Fruit fly (Drosophila melanogaster) whole organism, pupa: ENCODE results near the gene Rpt5.

Source experiments
- CG10348 ChIP-seq: fragments of 200-800 bp; sonication (Bioruptor generic); IDR thresholded peaks from 2 replicates; pipeline ENCODE4 v1.3.6; 2022; ENCODE audit warnings: missing biosample characterization, missing genetic modification characterization
- CG12605 ChIP-seq: fragments of 200-800 bp; sonication (Bioruptor generic); IDR thresholded peaks from 2 replicates; pipeline ENCODE4 v1.3.6; 2022; ENCODE audit warnings: missing biosample characterization, missing genetic modification characterization
- CG13204 ChIP-seq: fragments of 200-800 bp; sonication (Bioruptor generic); optimal IDR thresholded peaks from 2 replicates; lab custom pipeline; 2018; ENCODE audit warnings: missing biosample characterization, mild to moderate bottlenecking, missing genetic modification characterization, moderate library complexity
- CG14655 ChIP-seq: fragments of 200-800 bp; sonication (Bioruptor generic); optimal IDR thresholded peaks from 3 replicates; lab custom pipeline; 2017; ENCODE audit warnings: mild to moderate bottlenecking, missing biosample characterization, missing genetic modification reagents, missing genetic modification characterization
- CG15710 ChIP-seq: fragments of 200-800 bp; sonication (Bioruptor generic); optimal IDR thresholded peaks from 2 replicates; lab custom pipeline; 2018; ENCODE audit warnings: missing biosample characterization, mild to moderate bottlenecking, missing genetic modification characterization, moderate library complexity
- CG17806 ChIP-seq: fragments of 200-800 bp; sonication (Bioruptor generic); optimal IDR thresholded peaks from 2 replicates; lab custom pipeline; 2018; ENCODE audit warnings: missing biosample characterization, mild to moderate bottlenecking, missing genetic modification characterization, moderate library complexity
- CG32121 ChIP-seq: fragments of 200-800 bp; sonication (Bioruptor generic); IDR thresholded peaks from 2 replicates; pipeline ENCODE4 v1.3.6; 2022; ENCODE audit warnings: missing biosample characterization, missing genetic modification characterization
- CG34367 ChIP-seq: fragments of 200-800 bp; sonication (Bioruptor generic); optimal IDR thresholded peaks from 2 replicates; lab custom pipeline; 2018; ENCODE audit warnings: missing biosample characterization, mild to moderate bottlenecking, missing genetic modification characterization
- CG4496 ChIP-seq: fragments of 200-800 bp; sonication (Bioruptor generic); IDR thresholded peaks from 3 replicates; pipeline ENCODE4 v1.3.6; 2022; ENCODE audit warnings: missing biosample characterization, missing genetic modification characterization
- CG8159 ChIP-seq: fragments of 200-800 bp; sonication (Bioruptor generic); optimal IDR thresholded peaks from 3 replicates; lab custom pipeline; 2018; ENCODE audit warnings: missing biosample characterization, mild to moderate bottlenecking, missing genetic modification characterization, moderate library complexity
- CG8301 ChIP-seq: fragments of 200-800 bp; sonication (Bioruptor generic); optimal IDR thresholded peaks from 2 replicates; lab custom pipeline; 2018; ENCODE audit warnings: missing biosample characterization, mild to moderate bottlenecking, missing genetic modification characterization
- CG9948 ChIP-seq: fragments of 200-800 bp; sonication (Bioruptor generic); optimal IDR thresholded peaks from 2 replicates; lab custom pipeline; 2018; ENCODE audit warnings: missing biosample characterization, mild to moderate bottlenecking, missing genetic modification characterization, moderate library complexity
- D1 ChIP-seq: fragments of 200-800 bp; sonication (Bioruptor generic); optimal IDR thresholded peaks from 2 replicates; lab custom pipeline; 2018; ENCODE audit warnings: missing biosample characterization, mild to moderate bottlenecking, missing genetic modification characterization, moderate library complexity
- EcR ChIP-seq: fragments of 200-800 bp; sonication (Bioruptor generic); optimal IDR thresholded peaks from 3 replicates; lab custom pipeline; 2019; ENCODE audit warnings: missing biosample characterization, missing genetic modification characterization, mild to moderate bottlenecking, moderate library complexity, missing genetic modification reagents
- Ets98B ChIP-seq: fragments of 200-800 bp; sonication (Bioruptor generic); IDR thresholded peaks from 2 replicates; pipeline ENCODE4 v1.3.6; 2022; ENCODE audit warnings: missing biosample characterization, missing genetic modification characterization
- Pif1A ChIP-seq: fragments of 200-800 bp; sonication (Bioruptor generic); optimal IDR thresholded peaks from 3 replicates; lab custom pipeline; 2016; ENCODE audit warnings: missing biosample characterization, missing genetic modification characterization
- Pif1B ChIP-seq: fragments of 200-800 bp; sonication (Bioruptor generic); optimal IDR thresholded peaks from 3 replicates; lab custom pipeline; 2016; ENCODE audit warnings: missing biosample characterization, missing genetic modification characterization
- Snoo ChIP-seq: fragments of 200-800 bp; sonication (Bioruptor generic); optimal IDR thresholded peaks from 3 replicates; lab custom pipeline; 2017; ENCODE audit warnings: missing biosample characterization, mild to moderate bottlenecking, missing genetic modification characterization, inconsistent platforms
- fd96Ca ChIP-seq: fragments of 200-800 bp; sonication (Bioruptor generic); IDR thresholded peaks from 3 replicates; pipeline ENCODE4 v1.3.6; 2022; ENCODE audit warnings: missing biosample characterization, missing genetic modification characterization
- gl ChIP-seq: fragments of 200-800 bp; sonication (Bioruptor generic); optimal IDR thresholded peaks from 2 replicates; lab custom pipeline; 2018; ENCODE audit warnings: missing biosample characterization, mild to moderate bottlenecking, missing genetic modification characterization
- rn ChIP-seq: fragments of 200-800 bp; sonication (Bioruptor generic); IDR thresholded peaks from 2 replicates; pipeline ENCODE4 v1.3.6; 2022; ENCODE audit warnings: missing biosample characterization, missing genetic modification characterization

Gene Rpt5

dm6 chr3R:23752728-23753127 is at the start of gene Rpt5, which contains the start of gene RanBP3:
TSS of gene Rpt5 (plus strand) at chr3R:23752876.
TSS of gene RanBP3 (minus strand) at chr3R:23752834.
- TF ChIP-seq EcR (GFP tag; lab: Kevin White, UChicago) (peak; percentile 6), CG12605 (GFP tag; lab: Robert Waterston, UW) (no peak), Ets98B (GFP tag; lab: Robert Waterston, UW) (peak; percentile 58), CG9948 (tag; lab: Kevin White, UChicago) (no peak), CG8159 (tag; lab: Kevin White, UChicago) (no peak), CG8301 (tag; lab: Kevin White, UChicago) (no peak), CG4496 (GFP tag; lab: Robert Waterston, UW) (peak; percentile 29; the same call in 1 of the 3 replicates), CG32121 (GFP tag; lab: Robert Waterston, UW) (peak; percentile 20; the same call in 1 of the 2 replicates), CG10348 (GFP tag; lab: Robert Waterston, UW) (no peak), CG15710 (tag; lab: Kevin White, UChicago) (peak; percentile 39), Pif1A (GFP tag; lab: Kevin White, UChicago) (no peak), Snoo (tag; lab: Kevin White, UChicago) (peak; percentile 40), Pif1B (GFP tag; lab: Kevin White, UChicago) (no peak), fd96Ca (peak; percentile 28; the same call in 1 of the 3 replicates), CG17806 (tag; lab: Kevin White, UChicago) (peak; percentile 6)

- TF ChIP-seq CG34367 (tag; lab: Kevin White, UChicago) (no peak), CG12605 (GFP tag; lab: Robert Waterston, UW) (no peak)
- TF ChIP-seq, all 21 proteins: peak for 0
Observed at dm6 chr3R:23704383-23705033, 48.2 kb upstream of the Rpt5 start, which contains the start of gene Gba1b. TSS of gene Gba1b (plus strand) at chr3R:23704804.

DNA sequence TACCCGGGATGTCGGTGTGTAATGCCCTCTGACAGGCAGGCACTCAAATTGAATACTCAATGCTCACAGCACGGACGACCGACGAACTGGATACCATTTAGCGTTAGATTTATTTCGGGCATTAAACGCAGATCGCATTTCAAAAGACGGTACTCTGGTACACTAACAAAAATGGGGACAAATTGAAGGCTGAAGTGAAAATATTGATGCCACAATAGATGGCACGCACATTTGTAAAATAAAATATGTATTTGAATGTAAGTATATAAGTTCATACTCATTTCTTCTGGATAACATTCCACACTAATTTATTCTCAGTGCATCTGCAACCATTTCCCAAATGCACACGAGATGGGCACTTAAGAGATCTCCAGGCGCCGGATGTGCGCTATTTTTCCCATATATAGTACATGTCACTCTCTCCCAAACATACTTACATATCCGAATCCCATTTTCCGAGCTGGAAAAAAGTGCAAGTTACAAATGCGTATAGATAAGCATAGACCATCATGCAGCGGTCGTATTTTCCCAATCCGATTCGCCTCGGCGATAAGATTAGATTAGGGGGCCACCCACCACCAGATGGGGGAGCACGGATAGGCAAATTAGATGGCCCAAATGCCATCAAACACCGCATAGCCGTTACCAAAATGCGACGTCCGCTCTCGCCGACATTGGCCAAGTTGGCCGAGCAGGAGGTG is 43.0 kb upstream of the Rpt5 start, which contains the start of gene CG10301:
Gene CG10301 (plus strand): TSS at position 651 of the 701 bp plus-strand sequence.
- TF ChIP-seq CG10348 (GFP tag; lab: Robert Waterston, UW), result no peak
- TF ChIP-seq Ets98B (GFP tag; lab: Robert Waterston, UW), result no peak
- no peak for TF ChIP-seq D1 (tag; lab: Kevin White, UChicago)
- no peak for TF ChIP-seq Pif1A (GFP tag; lab: Kevin White, UChicago)
- no peak for TF ChIP-seq fd96Ca
- TF ChIP-seq CG32121 (GFP tag; lab: Robert Waterston, UW), result no peak
- TF ChIP-seq CG14655 (GFP tag; lab: Kevin White, UChicago), result no peak
- no peak for TF ChIP-seq CG15710 (tag; lab: Kevin White, UChicago)
- TF ChIP-seq CG34367 (tag; lab: Kevin White, UChicago), result no peak
- TF ChIP-seq, all 21 proteins: peak for 0

dm6 chr3R:23711195-23711594 is 41.5 kb upstream of the Rpt5 start, which contains the start of gene CG10300:
TSS of gene CG10300 (plus strand) at chr3R:23711527.
- TF ChIP-seq CG4496 (GFP tag; lab: Robert Waterston, UW) (no peak), fd96Ca (no peak), D1 (tag; lab: Kevin White, UChicago) (no peak), Ets98B (GFP tag; lab: Robert Waterston, UW) (no peak), CG14655 (GFP tag; lab: Kevin White, UChicago) (no peak), Pif1A (GFP tag; lab: Kevin White, UChicago) (no peak), CG8301 (tag; lab: Kevin White, UChicago) (no peak), CG17806 (tag; lab: Kevin White, UChicago) (no peak), CG8159 (tag; lab: Kevin White, UChicago) (no peak), CG34367 (tag; lab: Kevin White, UChicago) (no peak), CG15710 (tag; lab: Kevin White, UChicago) (no peak), CG32121 (GFP tag; lab: Robert Waterston, UW) (no peak), EcR (GFP tag; lab: Kevin White, UChicago) (no peak)

DNA sequence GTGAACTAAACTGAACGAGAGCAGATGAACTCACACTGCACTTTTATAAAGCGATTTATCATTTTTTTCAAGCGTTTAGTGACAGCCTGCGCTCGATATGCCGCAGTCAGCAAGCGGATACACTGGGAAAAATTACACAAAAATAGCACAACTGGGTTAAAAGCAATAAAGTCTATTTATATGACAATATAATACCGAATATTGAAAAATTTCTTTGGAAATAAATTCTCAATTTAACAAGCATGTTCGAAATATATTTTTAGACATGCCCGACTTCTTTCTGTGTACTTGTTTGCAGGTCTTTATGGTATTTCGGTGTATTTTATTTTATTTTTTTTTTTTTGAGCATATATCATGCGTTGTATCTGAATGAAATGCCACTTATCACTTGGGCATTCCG is 38.8 kb upstream of the Rpt5 start:
- TF ChIP-seq fd96Ca, result no peak
- TF ChIP-seq CG15710 (tag; lab: Kevin White, UChicago), result peak; percentile 73
- peak; percentile 78 for TF ChIP-seq Snoo (tag; lab: Kevin White, UChicago)
- TF ChIP-seq CG34367 (tag; lab: Kevin White, UChicago), result peak; percentile 70
- TF ChIP-seq CG13204 (GFP tag; lab: Kevin White, UChicago), result no peak
- TF ChIP-seq Pif1B (GFP tag; lab: Kevin White, UChicago), result peak; percentile 75
- peak; percentile 51 for TF ChIP-seq CG14655 (GFP tag; lab: Kevin White, UChicago)
- no peak for TF ChIP-seq gl (tag; lab: Kevin White, UChicago)
- peak; percentile 61 for TF ChIP-seq CG17806 (tag; lab: Kevin White, UChicago)
- 0 out of 2 replicates have a peak, but pooled peaks have one; percentile 45 for TF ChIP-seq rn (GFP tag; lab: Robert Waterston, UW)
- peak; percentile 64 for TF ChIP-seq CG12605 (GFP tag; lab: Robert Waterston, UW)
- peak; percentile 85 for TF ChIP-seq CG4496 (GFP tag; lab: Robert Waterston, UW)
- peak; percentile 54 for TF ChIP-seq CG8301 (tag; lab: Kevin White, UChicago)
- TF ChIP-seq CG10348 (GFP tag; lab: Robert Waterston, UW), result no peak
- TF ChIP-seq D1 (tag; lab: Kevin White, UChicago), result no peak
- TF ChIP-seq CG8159 (tag; lab: Kevin White, UChicago), result peak; percentile 74
- TF ChIP-seq CG32121 (GFP tag; lab: Robert Waterston, UW), result no peak
- TF ChIP-seq Pif1A (GFP tag; lab: Kevin White, UChicago), result peak; percentile 76
- TF ChIP-seq CG9948 (tag; lab: Kevin White, UChicago), result peak; percentile 53
- TF ChIP-seq EcR (GFP tag; lab: Kevin White, UChicago), result no peak
- peak; percentile 36; the same call in 1 of the 2 replicates for TF ChIP-seq Ets98B (GFP tag; lab: Robert Waterston, UW)
